Fruit fly (Drosophila melanogaster): ENCODE measurements around the gene Acn.

The Acn gene

DNA sequence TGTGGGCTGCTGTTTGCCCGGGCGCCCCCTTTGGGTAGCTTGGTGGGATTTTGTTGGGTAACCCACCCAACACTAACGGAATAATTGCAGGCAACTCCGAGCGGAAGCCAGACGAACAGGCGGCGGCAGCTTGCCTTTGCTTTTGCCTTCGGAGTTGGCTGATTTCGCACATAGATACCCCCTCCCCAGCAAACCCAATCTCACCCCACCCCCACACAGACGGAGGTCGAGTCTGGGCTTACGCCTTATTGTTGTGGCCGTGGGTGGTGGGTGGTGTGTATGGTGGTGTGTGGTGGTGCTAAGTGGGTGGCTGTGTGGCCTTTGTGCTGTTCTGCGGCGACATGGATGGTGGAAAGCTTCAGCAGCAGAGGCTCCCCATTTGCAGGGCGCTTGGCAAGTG lies 29.5 kb upstream of the Acn start:
- TF ChIP-seq CG33017 (tag; optimal IDR thresholded peaks at IDR 0.05), result no peak
- no peak for TF ChIP-seq CG11617 (GFP tag; optimal IDR thresholded peaks at IDR 0.05)
- no peak for TF ChIP-seq CG1620 (GFP tag; optimal IDR thresholded peaks at IDR 0.05)
- TF ChIP-seq toe (GFP tag; optimal IDR thresholded peaks at IDR 0.05), result no peak
- TF ChIP-seq CG5204 (GFP tag; optimal IDR thresholded peaks at IDR 0.05), result no peak
- no peak for TF ChIP-seq cic (GFP tag; optimal IDR thresholded peaks at IDR 0.05)
- TF ChIP-seq Hr96 (GFP tag; optimal IDR thresholded peaks at IDR 0.05), result no peak
- TF ChIP-seq cnc (optimal IDR thresholded peaks at IDR 0.05), result no peak

DNA sequence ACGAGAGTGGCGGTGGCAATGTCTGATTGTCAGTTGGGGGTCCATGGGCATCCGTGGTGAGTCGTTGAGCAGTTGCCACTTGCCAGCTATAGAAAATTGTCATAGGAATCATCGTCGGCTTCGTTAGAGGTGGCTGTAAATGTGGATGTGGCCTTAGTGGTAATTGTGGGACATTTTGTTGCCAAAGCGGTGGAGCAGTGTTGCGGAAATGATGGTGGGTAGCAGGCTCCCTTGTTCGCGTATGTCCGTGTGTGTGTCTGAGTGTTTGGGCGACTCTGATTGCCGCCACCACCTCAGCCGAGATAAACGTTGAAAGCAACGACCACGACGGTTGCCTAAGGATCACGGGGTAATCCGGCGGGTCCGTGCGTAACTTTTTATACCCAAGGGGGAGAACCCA lies 28.1 kb upstream of the Acn start:
- no peak for TF ChIP-seq ovo (GFP tag; optimal IDR thresholded peaks at IDR 0.05)
- TF ChIP-seq pad (GFP tag; optimal IDR thresholded peaks at IDR 0.05), result no peak
- no peak for TF ChIP-seq cnc (optimal IDR thresholded peaks at IDR 0.05)
- no peak for TF ChIP-seq CG7101 (tag; optimal IDR thresholded peaks at IDR 0.05)
- no peak for TF ChIP-seq CG7045 (GFP tag; optimal IDR thresholded peaks at IDR 0.05)
- no peak for TF ChIP-seq CG11617 (GFP tag; optimal IDR thresholded peaks at IDR 0.05)
- no peak for TF ChIP-seq Clk (GFP tag; optimal IDR thresholded peaks at IDR 0.05)
- TF ChIP-seq kay (GFP tag; ENCODE audit: borderline replicate concordance), result no peak
- TF ChIP-seq Crg-1 (GFP tag; optimal IDR thresholded peaks at IDR 0.05), result no peak
- TF ChIP-seq CG12768 (GFP tag; optimal IDR thresholded peaks at IDR 0.05), result no peak
- TF ChIP-seq toe (GFP tag; optimal IDR thresholded peaks at IDR 0.05), result no peak
- no peak for TF ChIP-seq CG5204 (GFP tag; optimal IDR thresholded peaks at IDR 0.05)
- TF ChIP-seq CG33017 (tag; optimal IDR thresholded peaks at IDR 0.05), result no peak
- no peak for TF ChIP-seq Mnt (GFP tag; optimal IDR thresholded peaks at IDR 0.05)
- no peak for TF ChIP-seq tj (GFP tag; optimal IDR thresholded peaks at IDR 0.05)
- no peak for TF ChIP-seq cic (GFP tag; optimal IDR thresholded peaks at IDR 0.05)
- no peak for TF ChIP-seq CG1620 (GFP tag; optimal IDR thresholded peaks at IDR 0.05)
- TF ChIP-seq CG14711 (tag; optimal IDR thresholded peaks at IDR 0.05), result no peak

DNA sequence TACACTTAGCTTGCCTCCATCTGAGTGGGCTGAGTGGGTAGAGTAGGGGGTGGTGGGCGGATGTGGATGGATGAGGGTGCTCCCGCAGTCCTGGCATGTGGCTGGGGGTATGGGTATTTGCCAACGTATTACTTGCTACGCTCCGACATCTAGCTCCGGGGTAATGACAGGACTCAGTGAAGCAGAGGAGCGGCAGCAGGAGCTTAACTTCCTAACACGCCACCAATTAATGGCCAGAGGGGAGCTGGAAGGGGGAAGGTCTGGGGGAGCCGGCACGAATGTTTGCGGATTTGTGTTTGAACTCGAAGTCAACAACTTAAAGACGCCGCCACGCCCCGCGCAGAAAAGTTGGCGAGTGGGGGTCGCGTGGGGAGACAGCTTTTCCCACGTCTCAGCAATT lies 26.9 kb upstream of the Acn start:
- TF ChIP-seq pad (GFP tag; optimal IDR thresholded peaks at IDR 0.05) (no peak), bab1 (GFP tag; optimal IDR thresholded peaks at IDR 0.05) (no peak), Hr96 (GFP tag; optimal IDR thresholded peaks at IDR 0.05) (no peak), Mnt (GFP tag; optimal IDR thresholded peaks at IDR 0.05) (no peak), toe (GFP tag; optimal IDR thresholded peaks at IDR 0.05) (no peak), CG1620 (GFP tag; optimal IDR thresholded peaks at IDR 0.05) (no peak), cnc (optimal IDR thresholded peaks at IDR 0.05) (no peak), cic (GFP tag; optimal IDR thresholded peaks at IDR 0.05) (no peak), CG11617 (GFP tag; optimal IDR thresholded peaks at IDR 0.05) (no peak), CG12768 (GFP tag; optimal IDR thresholded peaks at IDR 0.05) (no peak)

DNA sequence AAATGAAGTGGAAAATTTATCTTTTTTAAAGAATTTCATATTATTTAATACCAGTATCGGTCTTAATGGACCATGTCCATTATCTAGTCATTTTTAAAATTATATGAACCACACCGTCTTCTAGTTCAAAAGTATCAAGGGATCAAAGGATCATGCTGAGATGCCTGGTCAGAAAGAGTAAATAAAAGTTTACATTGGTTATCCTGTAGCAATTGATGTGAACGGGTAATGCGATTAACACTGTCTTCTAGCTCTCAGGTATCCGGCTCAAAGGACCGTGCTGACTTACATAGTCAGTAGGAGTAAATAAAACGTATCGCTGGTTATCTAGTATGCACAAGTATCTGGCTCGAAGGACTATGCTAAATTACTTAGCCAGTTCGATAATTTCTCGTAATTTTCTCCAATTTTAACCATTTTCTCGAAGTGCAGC lies 26.0 kb upstream of the Acn start:
- TF ChIP-seq CG5204 (GFP tag; optimal IDR thresholded peaks at IDR 0.05) (peak; percentile 53), Clk (GFP tag; optimal IDR thresholded peaks at IDR 0.05) (no peak)

DNA sequence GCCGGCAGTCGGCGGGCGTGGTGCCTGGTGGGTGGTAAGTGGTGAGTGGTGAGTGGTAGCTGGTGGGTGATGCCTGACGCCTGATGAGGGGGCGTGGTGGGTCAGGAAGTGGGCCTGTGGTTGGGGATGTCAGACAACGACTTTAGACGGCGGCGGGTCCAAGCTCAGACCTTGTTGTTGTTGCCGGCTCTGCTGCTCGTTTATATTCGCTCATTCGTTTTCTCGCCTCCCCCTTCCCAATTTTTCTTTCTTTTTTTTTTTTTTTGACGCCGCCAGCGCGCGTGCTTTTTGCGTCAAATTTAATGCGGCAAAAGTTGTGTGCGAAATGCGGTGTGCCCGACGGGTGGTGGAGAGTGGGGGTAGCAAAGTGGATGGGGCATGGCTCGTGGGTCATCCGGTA lies 25.5 kb upstream of the Acn start:
- TF ChIP-seq cnc (optimal IDR thresholded peaks at IDR 0.05), result no peak
- no peak for TF ChIP-seq kay (GFP tag; ENCODE audit: borderline replicate concordance)
- no peak for TF ChIP-seq Hr96 (GFP tag; optimal IDR thresholded peaks at IDR 0.05)
- TF ChIP-seq CG1620 (GFP tag; optimal IDR thresholded peaks at IDR 0.05), result no peak
- no peak for TF ChIP-seq ovo (GFP tag; optimal IDR thresholded peaks at IDR 0.05)
- TF ChIP-seq CG33017 (tag; optimal IDR thresholded peaks at IDR 0.05), result no peak
- TF ChIP-seq Crg-1 (GFP tag; optimal IDR thresholded peaks at IDR 0.05), result no peak
- no peak for TF ChIP-seq cic (GFP tag; optimal IDR thresholded peaks at IDR 0.05)
- TF ChIP-seq toe (GFP tag; optimal IDR thresholded peaks at IDR 0.05), result no peak
- TF ChIP-seq CG11617 (GFP tag; optimal IDR thresholded peaks at IDR 0.05), result no peak
- no peak for TF ChIP-seq Mnt (GFP tag; optimal IDR thresholded peaks at IDR 0.05)
- TF ChIP-seq CG12768 (GFP tag; optimal IDR thresholded peaks at IDR 0.05), result no peak
- TF ChIP-seq CG7045 (GFP tag; optimal IDR thresholded peaks at IDR 0.05), result no peak
- TF ChIP-seq bab1 (GFP tag; optimal IDR thresholded peaks at IDR 0.05), result no peak
- TF ChIP-seq tj (GFP tag; optimal IDR thresholded peaks at IDR 0.05), result no peak
- no peak for TF ChIP-seq CG14711 (tag; optimal IDR thresholded peaks at IDR 0.05)
- no peak for TF ChIP-seq pad (GFP tag; optimal IDR thresholded peaks at IDR 0.05)
- TF ChIP-seq CG7101 (tag; optimal IDR thresholded peaks at IDR 0.05), result no peak

DNA sequence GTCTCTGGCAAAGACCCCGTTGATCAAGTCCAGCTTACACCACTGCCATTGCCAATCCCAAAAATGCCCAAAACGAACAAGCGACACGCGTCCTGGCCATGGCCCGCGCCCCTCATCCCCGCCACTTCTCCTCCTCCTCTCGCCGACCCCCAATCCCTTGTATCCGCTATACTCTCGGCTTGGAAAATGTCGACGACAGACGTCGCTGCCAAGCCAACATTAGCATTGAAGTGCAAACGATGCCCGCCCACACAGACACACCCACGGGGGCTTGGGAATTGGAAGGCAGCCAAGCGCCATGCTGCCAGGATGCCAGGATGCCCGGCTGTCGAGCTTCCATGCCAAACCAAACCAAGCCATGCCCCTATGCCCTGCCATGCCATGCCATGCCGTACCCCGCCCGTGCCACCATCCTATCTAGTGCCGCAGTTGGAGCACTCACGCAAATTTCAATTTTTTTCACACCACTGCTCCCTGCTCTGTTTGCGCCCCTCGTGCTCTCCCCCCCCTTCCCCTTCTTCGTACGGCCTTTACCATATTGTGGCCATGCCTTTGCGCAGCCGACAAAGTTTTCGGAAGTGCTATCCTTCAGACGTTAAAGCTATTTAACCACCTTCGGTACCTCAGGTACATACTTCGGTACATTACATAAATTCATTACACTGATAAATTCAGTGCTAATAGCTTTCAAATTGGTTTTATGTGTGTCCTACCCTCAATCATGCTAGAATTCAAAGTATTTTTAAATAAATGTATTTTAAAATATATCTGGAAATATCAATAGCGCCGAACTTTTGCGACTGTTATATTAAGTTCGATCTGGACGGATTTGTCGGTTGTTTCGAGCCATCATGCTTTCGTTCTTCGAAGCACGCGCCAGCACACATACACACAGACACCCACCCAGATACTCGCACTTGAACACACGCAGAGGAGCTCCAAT lies 23.6 kb upstream of the Acn start:
- TF ChIP-seq CG7045 (GFP tag; optimal IDR thresholded peaks at IDR 0.05), result peak; percentile 74
- TF ChIP-seq CG5204 (GFP tag; optimal IDR thresholded peaks at IDR 0.05), result peak; percentile 49
- no peak for TF ChIP-seq cnc (optimal IDR thresholded peaks at IDR 0.05)
- TF ChIP-seq CG7101 (tag; optimal IDR thresholded peaks at IDR 0.05), result peak; percentile 72
- no peak for TF ChIP-seq ovo (GFP tag; optimal IDR thresholded peaks at IDR 0.05)
- no peak for TF ChIP-seq Crg-1 (GFP tag; optimal IDR thresholded peaks at IDR 0.05)
- TF ChIP-seq kay (GFP tag; ENCODE audit: borderline replicate concordance), result peak; percentile 54
- peak; percentile 0 for TF ChIP-seq Mnt (GFP tag; optimal IDR thresholded peaks at IDR 0.05)
- TF ChIP-seq Hr96 (GFP tag; optimal IDR thresholded peaks at IDR 0.05), result no peak
- peak; percentile 40 for TF ChIP-seq pad (GFP tag; optimal IDR thresholded peaks at IDR 0.05)
- TF ChIP-seq CG33017 (tag; optimal IDR thresholded peaks at IDR 0.05), result peak; percentile 80
- peak; percentile 1 for TF ChIP-seq tj (GFP tag; optimal IDR thresholded peaks at IDR 0.05)
- no peak for TF ChIP-seq cic (GFP tag; optimal IDR thresholded peaks at IDR 0.05)
- no peak for TF ChIP-seq toe (GFP tag; optimal IDR thresholded peaks at IDR 0.05)
- no peak for TF ChIP-seq CG1620 (GFP tag; optimal IDR thresholded peaks at IDR 0.05)
- no peak for TF ChIP-seq bab1 (GFP tag; optimal IDR thresholded peaks at IDR 0.05)
- peak; percentile 71 for TF ChIP-seq CG11617 (GFP tag; optimal IDR thresholded peaks at IDR 0.05)
- TF ChIP-seq CG12768 (GFP tag; optimal IDR thresholded peaks at IDR 0.05), result peak; percentile 45
- TF ChIP-seq Clk (GFP tag; optimal IDR thresholded peaks at IDR 0.05), result peak; percentile 64
- peak; percentile 9 for TF ChIP-seq CG14711 (tag; optimal IDR thresholded peaks at IDR 0.05)
